Worm (Caenorhabditis elegans): ENCODE results near the gene nhr-188.

ce11 chrV:3807846-3808245 is 49.8 kb downstream of the nhr-188 start:
- TF ChIP-seq aly-2 (tag; optimal IDR thresholded peaks at IDR 0.05) (no peak), Y116A8C.19 (tag; optimal IDR thresholded peaks at IDR 0.05; ENCODE audit: borderline replicate concordance) (no peak), unc-62 (GFP tag; optimal IDR thresholded peaks at IDR 0.05) (no peak), ama-1 (optimal IDR thresholded peaks at IDR 0.05) (no peak), pax-3 (tag; optimal IDR thresholded peaks at IDR 0.05) (no peak), mdl-1 (tag; optimal IDR thresholded peaks at IDR 0.05) (no peak)

All from whole organism, L1 larva.